Fruit fly (Drosophila melanogaster) whole organism, embryonic: Measurements from ENCODE around the gene woc.
A peak's percentile ranks its signal among the peaks of the same experiment; 100 is the strongest.

Source experiments
- Atf6 ChIP-seq: fragments of 200-800 bp; sonication (Bioruptor generic); IDR thresholded peaks from 2 replicates; pipeline ENCODE4 v1.3.6; 2022; ENCODE audit warnings: missing biosample characterization, missing genetic modification characterization
- Bgb ChIP-seq: fragments of 200-800 bp; sonication (Bioruptor generic); IDR thresholded peaks from 2 replicates; pipeline ENCODE4 v1.3.6; 2022; ENCODE audit warnings: missing biosample characterization, missing genetic modification characterization; ENCODE audit not compliant: partially characterized antibody
- Blimp-1 ChIP-seq: fragments of 200-800 bp; sonication (Bioruptor generic); optimal IDR thresholded peaks from 3 replicates; lab custom pipeline; 2018; ENCODE audit warnings: missing biosample characterization, missing genetic modification characterization, mild to moderate bottlenecking, moderate library complexity, missing genetic modification reagents
- C15 ChIP-seq: fragments of 200-800 bp; sonication (Bioruptor generic); IDR thresholded peaks from 3 replicates; pipeline ENCODE4 v1.3.6; 2022; ENCODE audit warnings: missing biosample characterization, missing genetic modification characterization
- CG10267 ChIP-seq: fragments of 200-800 bp; sonication (Bioruptor generic); optimal IDR thresholded peaks from 2 replicates; lab custom pipeline; 2018; ENCODE audit warnings: missing biosample characterization, mild to moderate bottlenecking, missing genetic modification characterization, moderate library complexity
- CG10366 ChIP-seq: fragments of 200-800 bp; sonication (Bioruptor generic); IDR thresholded peaks from 2 replicates; pipeline ENCODE4 v1.3.6; 2022; ENCODE audit warnings: missing biosample characterization, missing genetic modification characterization
- CG10431 ChIP-seq: fragments of 200-800 bp; sonication (Bioruptor generic); optimal IDR thresholded peaks from 3 replicates; lab custom pipeline; 2018; ENCODE audit warnings: missing biosample characterization, mild to moderate bottlenecking, missing genetic modification characterization
- CG10959 ChIP-seq: fragments of 200-800 bp; sonication (Bioruptor generic); IDR thresholded peaks from 2 replicates; pipeline ENCODE4 v1.3.6; 2022; ENCODE audit warnings: missing biosample characterization, missing genetic modification characterization
- CG11504 ChIP-seq: fragments of 200-800 bp; sonication (Bioruptor generic); optimal IDR thresholded peaks from 3 replicates; lab custom pipeline; 2019; ENCODE audit warnings: missing biosample characterization, mild to moderate bottlenecking, missing genetic modification characterization, moderate library complexity
- CG12155 ChIP-seq: fragments of 200-800 bp; sonication (Bioruptor generic); optimal IDR thresholded peaks from 3 replicates; lab custom pipeline; 2016; ENCODE audit warnings: missing biosample characterization, missing genetic modification characterization
- CG13894 ChIP-seq: fragments of 200-800 bp; sonication (Bioruptor generic); optimal IDR thresholded peaks from 3 replicates; lab custom pipeline; 2018; ENCODE audit warnings: missing biosample characterization, mild to moderate bottlenecking, missing genetic modification characterization, moderate library complexity
- CG14710 ChIP-seq: fragments of 200-800 bp; sonication (Bioruptor generic); optimal IDR thresholded peaks from 3 replicates; lab custom pipeline; 2019; ENCODE audit warnings: missing biosample characterization, mild to moderate bottlenecking, missing genetic modification characterization, moderate library complexity
- CG14965 ChIP-seq: fragments of 200-800 bp; sonication (Bioruptor generic); optimal IDR thresholded peaks from 2 replicates; lab custom pipeline; 2016; ENCODE audit warnings: missing biosample characterization, missing genetic modification characterization, borderline replicate concordance
- CG1603 ChIP-seq: fragments of 200-800 bp; sonication (Bioruptor generic); optimal IDR thresholded peaks from 2 replicates; lab custom pipeline; 2019; ENCODE audit warnings: missing biosample characterization, mild to moderate bottlenecking, missing genetic modification characterization, moderate library complexity
- CG16813 ChIP-seq: fragments of 200-800 bp; sonication (Bioruptor generic); IDR thresholded peaks from 3 replicates; pipeline ENCODE4 v1.3.6; 2022; ENCODE audit warnings: missing biosample characterization, missing genetic modification characterization; ENCODE audit not compliant: partially characterized antibody
- CG18619 ChIP-seq: fragments of 200-800 bp; sonication (Bioruptor generic); optimal IDR thresholded peaks from 3 replicates; lab custom pipeline; 2017; ENCODE audit warnings: missing biosample characterization, mild to moderate bottlenecking, missing genetic modification characterization
- CG2116 ChIP-seq: fragments of 200-800 bp; sonication (Bioruptor generic); optimal IDR thresholded peaks from 3 replicates; lab custom pipeline; 2018; ENCODE audit warnings: missing biosample characterization, mild to moderate bottlenecking, missing genetic modification characterization
- CG2129 ChIP-seq: fragments of 200-800 bp; sonication (Bioruptor generic); IDR thresholded peaks from 2 replicates; pipeline ENCODE4 v1.3.6; 2022; ENCODE audit warnings: missing biosample characterization, missing genetic modification characterization; ENCODE audit not compliant: partially characterized antibody
- CG30403 ChIP-seq: fragments of 200-800 bp; sonication (Bioruptor generic); optimal IDR thresholded peaks from 3 replicates; lab custom pipeline; 2016; ENCODE audit warnings: missing biosample characterization, missing genetic modification characterization
- CG32532 ChIP-seq: fragments of 200-800 bp; sonication (Bioruptor generic); IDR thresholded peaks from 2 replicates; pipeline ENCODE4 v1.3.6; 2022; ENCODE audit warnings: missing biosample characterization, missing genetic modification characterization
- CG34376 ChIP-seq: fragments of 200-800 bp; sonication (Bioruptor generic); optimal IDR thresholded peaks from 2 replicates; lab custom pipeline; 2018; ENCODE audit warnings: missing biosample characterization, mild to moderate bottlenecking, missing genetic modification characterization
- CG3995 ChIP-seq: fragments of 200-800 bp; sonication (Bioruptor generic); optimal IDR thresholded peaks from 3 replicates; lab custom pipeline; 2016; ENCODE audit warnings: missing biosample characterization, missing genetic modification characterization
- CG8924 ChIP-seq: fragments of 200-800 bp; optimal IDR thresholded peaks from 3 replicates; lab custom pipeline; 2019; ENCODE audit warnings: missing biosample characterization, mild to moderate bottlenecking, missing genetic modification characterization, moderate library complexity
- CG9437 ChIP-seq: fragments of 200-800 bp; sonication (Bioruptor generic); optimal IDR thresholded peaks from 2 replicates; lab custom pipeline; 2018; ENCODE audit warnings: missing biosample characterization, mild to moderate bottlenecking, missing genetic modification characterization
- CG9727 ChIP-seq: fragments of 200-800 bp; sonication (Bioruptor generic); optimal IDR thresholded peaks from 3 replicates; lab custom pipeline; 2017; ENCODE audit warnings: missing biosample characterization, mild to moderate bottlenecking, missing genetic modification characterization
- Doc3 ChIP-seq: fragments of 200-800 bp; sonication (Bioruptor generic); IDR thresholded peaks from 3 replicates; pipeline ENCODE4 v1.3.6; 2022; ENCODE audit warnings: missing biosample characterization, missing genetic modification characterization; ENCODE audit not compliant: partially characterized antibody
- E2f2 ChIP-seq: fragments of 200-800 bp; sonication (Bioruptor generic); IDR thresholded peaks from 2 replicates; pipeline ENCODE4 v1.3.6; 2022; ENCODE audit warnings: missing biosample characterization, missing genetic modification characterization
- Ets65A ChIP-seq: fragments of 200-800 bp; sonication (Bioruptor generic); peaks from one replicate; lab custom pipeline; 2016; ENCODE audit warnings: missing biosample characterization, missing genetic modification characterization
- Fer1 ChIP-seq: fragments of 200-800 bp; sonication (Bioruptor generic); optimal IDR thresholded peaks from 2 replicates; lab custom pipeline; 2017; ENCODE audit warnings: missing biosample characterization, mild to moderate bottlenecking, missing genetic modification characterization
- Gug ChIP-seq: fragments of 200-800 bp; sonication (Bioruptor generic); IDR thresholded peaks from 4 replicates; pipeline ENCODE4 v1.3.6; 2022; ENCODE audit warnings: missing biosample characterization, missing genetic modification characterization
- Sox100B ChIP-seq: fragments of 200-800 bp; sonication (Bioruptor generic); optimal IDR thresholded peaks from 3 replicates; lab custom pipeline; 2018; ENCODE audit warnings: missing biosample characterization, mild to moderate bottlenecking, missing genetic modification characterization
- al ChIP-seq: fragments of 200-800 bp; sonication (Bioruptor generic); IDR thresholded peaks from 2 replicates; pipeline ENCODE4 v1.3.6; 2022; ENCODE audit warnings: missing biosample characterization, missing genetic modification characterization
- crp ChIP-seq, 2 experiments: fragments of 200-800 bp; sonication (Bioruptor generic); optimal IDR thresholded peaks; 2 replicates in 1 of 2; 3 replicates in 1 of 2; lab custom pipeline; 2017; ENCODE audit warnings: missing biosample characterization in 2 of 2, missing genetic modification characterization in 2 of 2, mild to moderate bottlenecking in 1 of 2, moderate library complexity in 1 of 2
- dimm ChIP-seq: fragments of 200-800 bp; sonication (Bioruptor generic); IDR thresholded peaks from 2 replicates; pipeline ENCODE4 v1.3.6; 2022; ENCODE audit warnings: missing biosample characterization, missing genetic modification characterization
- dmrt99B ChIP-seq: fragments of 200-800 bp; sonication (Bioruptor generic); optimal IDR thresholded peaks from 2 replicates; lab custom pipeline; 2018; ENCODE audit warnings: missing biosample characterization, mild to moderate bottlenecking, missing genetic modification characterization, moderate library complexity
- exex ChIP-seq: fragments of 200-800 bp; sonication (Bioruptor generic); optimal IDR thresholded peaks from 4 replicates; lab custom pipeline; 2018; ENCODE audit warnings: missing biosample characterization, mild to moderate bottlenecking, missing genetic modification characterization, moderate library complexity
- hkb ChIP-seq, 2 experiments: fragments of 200-800 bp in 1 of 2; fragments of >200 bp in 1 of 2; sonication (Bioruptor generic) in 1 of 2; IDR thresholded peaks in 1 of 2; optimal IDR thresholded peaks in 1 of 2; 2 replicates each; pipeline versions ENCODE4 v1.3.6 to Lab custom; 2017 to 2022; ENCODE audit warnings: missing biosample characterization in 1 of 2, missing genetic modification characterization in 1 of 2
- inv ChIP-seq: fragments of 200-800 bp; sonication (Bioruptor generic); IDR thresholded peaks from 2 replicates; pipeline ENCODE4 v1.3.6; 2022; ENCODE audit warnings: missing biosample characterization, missing genetic modification characterization; ENCODE audit not compliant: partially characterized antibody
- lbe ChIP-seq: fragments of 200-800 bp; sonication (Bioruptor generic); optimal IDR thresholded peaks from 2 replicates; lab custom pipeline; 2016; ENCODE audit warnings: missing biosample characterization, mild to moderate bottlenecking, missing genetic modification characterization
- onecut ChIP-seq: fragments of 200-800 bp; sonication (Bioruptor generic); IDR thresholded peaks from 2 replicates; pipeline ENCODE4 v1.3.6; 2022; ENCODE audit warnings: missing biosample characterization, missing genetic modification characterization
- prd ChIP-seq, 3 experiments: fragments of >200 bp in 2 of 3; fragments of 200-800 bp in 1 of 3; sonication (Bioruptor generic) in 1 of 3; optimal IDR thresholded peaks in 2 of 3; IDR thresholded peaks in 1 of 3; 2 replicates in 2 of 3; 3 replicates in 1 of 3; pipeline versions ENCODE4 v1.3.6 to Lab custom; 2017 to 2022; ENCODE audit warnings: missing biosample characterization in 1 of 3, missing genetic modification characterization in 1 of 3
- sob ChIP-seq: fragments of 200-800 bp; sonication (Bioruptor generic); IDR thresholded peaks from 2 replicates; pipeline ENCODE4 v1.3.6; 2022; ENCODE audit warnings: missing biosample characterization, missing genetic modification characterization
- stwl ChIP-seq: fragments of 200-800 bp; sonication (Bioruptor generic); optimal IDR thresholded peaks from 3 replicates; lab custom pipeline; 2018; ENCODE audit warnings: missing biosample characterization, mild to moderate bottlenecking, missing genetic modification characterization, moderate library complexity
- sug ChIP-seq: fragments of 200-800 bp; optimal IDR thresholded peaks from 2 replicates; lab custom pipeline; 2019; ENCODE audit warnings: missing biosample characterization, mild to moderate bottlenecking, missing genetic modification characterization, moderate library complexity
- tll ChIP-seq, 2 experiments: fragments of 200-800 bp in 1 of 2; fragments of >200 bp in 1 of 2; sonication (Bioruptor generic) in 1 of 2; optimal IDR thresholded peaks; 2 replicates each; lab custom pipeline; 2017 to 2019; ENCODE audit warnings: missing biosample characterization in 2 of 2, missing genetic modification characterization in 2 of 2, mild to moderate bottlenecking in 1 of 2, moderate library complexity in 1 of 2

The woc gene

dm6 chr3R:27274533-27275447, 10.9 kb upstream of the woc start, which contains the start of gene CG5938 (continued):
- peak; percentile 13 for TF ChIP-seq CG13894
- peak; percentile 6 for TF ChIP-seq Blimp-1
- 0 out of 2 replicates have a peak, but pooled peaks have one; percentile 13 for TF ChIP-seq CG10959 (GFP tag; lab: Robert Waterston, UW)
- TF ChIP-seq CG10267 (tag; lab: Kevin White, UChicago) = peak; percentile 79
- peak; percentile 22 for TF ChIP-seq Fer1 (GFP tag; lab: Kevin White, UChicago)
- peak; percentile 39 for TF ChIP-seq CG2116
- no peak for TF ChIP-seq dmrt99B (tag; lab: Kevin White, UChicago)
- peak; percentile 22 for TF ChIP-seq CG3995 (GFP tag; lab: Kevin White, UChicago)
- TF ChIP-seq sob (GFP tag; lab: Robert Waterston, UW) = 0 out of 2 replicates have a peak, but pooled peaks have one; percentile 9
- TF ChIP-seq exex = no peak
- TF ChIP-seq Atf6 (GFP tag; lab: Robert Waterston, UW) = no peak; the same call in 1 of the 2 replicates
- peak; percentile 41; the same call in 1 of the 2 replicates for TF ChIP-seq CG32532 (GFP tag; lab: Robert Waterston, UW)
- TF ChIP-seq Ets65A (GFP tag; lab: Kevin White, UChicago) = peak; percentile 70
- peak; percentile 51 for TF ChIP-seq stwl (tag; lab: Kevin White, UChicago)
- TF ChIP-seq CG1603 (tag; lab: Kevin White, UChicago) = peak; percentile 1
- TF ChIP-seq dimm (GFP tag; lab: Robert Waterston, UW) = no peak
- TF ChIP-seq CG10431 (GFP tag; lab: Kevin White, UChicago) = peak; percentile 57
- peak; percentile 8 for TF ChIP-seq CG34376 (GFP tag; lab: Kevin White, UChicago)
- no peak for TF ChIP-seq CG2129 (GFP tag; lab: Robert Waterston, UW)
- no peak for TF ChIP-seq CG14965 (GFP tag; lab: Kevin White, UChicago)
- 0 out of 2 replicates have a peak, but pooled peaks have one; percentile 10 for TF ChIP-seq CG10366 (GFP tag; lab: Robert Waterston, UW)
- TF ChIP-seq C15 (GFP tag; lab: Robert Waterston, UW) = no peak
- TF ChIP-seq prd (optimal IDR thresholded peaks at IDR 0.05; lab: Kevin White, UChicago) = no peak
- TF ChIP-seq prd (GFP tag; IDR thresholded peaks at IDR 0.05; lab: Robert Waterston, UW) = peak; percentile 50; the same call in 1 of the 3 replicates
- peak; percentile 35 for TF ChIP-seq lbe (GFP tag; lab: Kevin White, UChicago)
- peak; percentile 58 for TF ChIP-seq CG14710 (tag; lab: Kevin White, UChicago)
- peak; percentile 43 for TF ChIP-seq CG30403
- 0 out of 4 replicates have a peak, but pooled peaks have one; percentile 9 for TF ChIP-seq Gug (GFP tag; lab: Robert Waterston, UW)
- peak; percentile 75 for TF ChIP-seq E2f2 (GFP tag; lab: Robert Waterston, UW)
- TF ChIP-seq CG16813 (GFP tag; lab: Robert Waterston, UW) = no peak
- TF ChIP-seq CG18619 (GFP tag; lab: Kevin White, UChicago) = no peak
- TF ChIP-seq Sox100B = peak; percentile 19
- peak; percentile 9 for TF ChIP-seq CG8924 (tag; lab: Kevin White, UChicago)
- no peak for TF ChIP-seq Bgb (GFP tag; lab: Robert Waterston, UW)
- peak in 1 of 2 experiments; percentile 76 for TF ChIP-seq tll (GFP tag; optimal IDR thresholded peaks at IDR 0.05; lab: Kevin White, UChicago)
- no peak for TF ChIP-seq Doc3 (GFP tag; lab: Robert Waterston, UW)
- peak; percentile 49 for TF ChIP-seq sug (tag; lab: Kevin White, UChicago)
- TF ChIP-seq CG11504 (tag; lab: Kevin White, UChicago) = peak; percentile 50
- no peak for TF ChIP-seq inv
- TF ChIP-seq al (GFP tag; lab: Robert Waterston, UW) = no peak
- TF ChIP-seq CG9437 (GFP tag; lab: Kevin White, UChicago) = peak; percentile 52
- TF ChIP-seq crp (GFP tag; optimal IDR thresholded peaks at IDR 0.05; lab: Kevin White, UChicago) = peak; percentile 29 to 88
- peak; percentile 73 for TF ChIP-seq onecut (GFP tag; lab: Robert Waterston, UW)
- TF ChIP-seq CG12155 (GFP tag; lab: Kevin White, UChicago) = peak; percentile 6
- peak; percentile 26 for TF ChIP-seq hkb (optimal IDR thresholded peaks at IDR 0.05; lab: Kevin White, UChicago)
- TF ChIP-seq hkb (GFP tag; IDR thresholded peaks at IDR 0.05; lab: Robert Waterston, UW) = no peak
- peak; percentile 10 for TF ChIP-seq CG9727 (GFP tag; lab: Kevin White, UChicago)
